Fruit fly (Drosophila melanogaster) whole organism, pupa: Measurements from ENCODE around the gene fzy.

Experiments used
- CG10348 ChIP-seq: fragments of 200-800 bp; sonication (Bioruptor generic); IDR thresholded peaks from 2 replicates; pipeline ENCODE4 v1.3.6; 2022; ENCODE audit warnings: missing biosample characterization, missing genetic modification characterization
- CG12605 ChIP-seq: fragments of 200-800 bp; sonication (Bioruptor generic); IDR thresholded peaks from 2 replicates; pipeline ENCODE4 v1.3.6; 2022; ENCODE audit warnings: missing biosample characterization, missing genetic modification characterization
- CG13204 ChIP-seq: fragments of 200-800 bp; sonication (Bioruptor generic); optimal IDR thresholded peaks from 2 replicates; lab custom pipeline; 2018; ENCODE audit warnings: missing biosample characterization, mild to moderate bottlenecking, missing genetic modification characterization, moderate library complexity
- CG14655 ChIP-seq: fragments of 200-800 bp; sonication (Bioruptor generic); optimal IDR thresholded peaks from 3 replicates; lab custom pipeline; 2017; ENCODE audit warnings: mild to moderate bottlenecking, missing biosample characterization, missing genetic modification reagents, missing genetic modification characterization
- CG15710 ChIP-seq: fragments of 200-800 bp; sonication (Bioruptor generic); optimal IDR thresholded peaks from 2 replicates; lab custom pipeline; 2018; ENCODE audit warnings: missing biosample characterization, mild to moderate bottlenecking, missing genetic modification characterization, moderate library complexity
- CG17806 ChIP-seq: fragments of 200-800 bp; sonication (Bioruptor generic); optimal IDR thresholded peaks from 2 replicates; lab custom pipeline; 2018; ENCODE audit warnings: missing biosample characterization, mild to moderate bottlenecking, missing genetic modification characterization, moderate library complexity
- CG32121 ChIP-seq: fragments of 200-800 bp; sonication (Bioruptor generic); IDR thresholded peaks from 2 replicates; pipeline ENCODE4 v1.3.6; 2022; ENCODE audit warnings: missing biosample characterization, missing genetic modification characterization
- CG34367 ChIP-seq: fragments of 200-800 bp; sonication (Bioruptor generic); optimal IDR thresholded peaks from 2 replicates; lab custom pipeline; 2018; ENCODE audit warnings: missing biosample characterization, mild to moderate bottlenecking, missing genetic modification characterization
- CG4496 ChIP-seq: fragments of 200-800 bp; sonication (Bioruptor generic); IDR thresholded peaks from 3 replicates; pipeline ENCODE4 v1.3.6; 2022; ENCODE audit warnings: missing biosample characterization, missing genetic modification characterization
- CG8159 ChIP-seq: fragments of 200-800 bp; sonication (Bioruptor generic); optimal IDR thresholded peaks from 3 replicates; lab custom pipeline; 2018; ENCODE audit warnings: missing biosample characterization, mild to moderate bottlenecking, missing genetic modification characterization, moderate library complexity
- CG8301 ChIP-seq: fragments of 200-800 bp; sonication (Bioruptor generic); optimal IDR thresholded peaks from 2 replicates; lab custom pipeline; 2018; ENCODE audit warnings: missing biosample characterization, mild to moderate bottlenecking, missing genetic modification characterization
- CG9948 ChIP-seq: fragments of 200-800 bp; sonication (Bioruptor generic); optimal IDR thresholded peaks from 2 replicates; lab custom pipeline; 2018; ENCODE audit warnings: missing biosample characterization, mild to moderate bottlenecking, missing genetic modification characterization, moderate library complexity
- D1 ChIP-seq: fragments of 200-800 bp; sonication (Bioruptor generic); optimal IDR thresholded peaks from 2 replicates; lab custom pipeline; 2018; ENCODE audit warnings: missing biosample characterization, mild to moderate bottlenecking, missing genetic modification characterization, moderate library complexity
- EcR ChIP-seq: fragments of 200-800 bp; sonication (Bioruptor generic); optimal IDR thresholded peaks from 3 replicates; lab custom pipeline; 2019; ENCODE audit warnings: missing biosample characterization, missing genetic modification characterization, mild to moderate bottlenecking, moderate library complexity, missing genetic modification reagents
- Ets98B ChIP-seq: fragments of 200-800 bp; sonication (Bioruptor generic); IDR thresholded peaks from 2 replicates; pipeline ENCODE4 v1.3.6; 2022; ENCODE audit warnings: missing biosample characterization, missing genetic modification characterization
- Pif1A ChIP-seq: fragments of 200-800 bp; sonication (Bioruptor generic); optimal IDR thresholded peaks from 3 replicates; lab custom pipeline; 2016; ENCODE audit warnings: missing biosample characterization, missing genetic modification characterization
- Pif1B ChIP-seq: fragments of 200-800 bp; sonication (Bioruptor generic); optimal IDR thresholded peaks from 3 replicates; lab custom pipeline; 2016; ENCODE audit warnings: missing biosample characterization, missing genetic modification characterization
- Snoo ChIP-seq: fragments of 200-800 bp; sonication (Bioruptor generic); optimal IDR thresholded peaks from 3 replicates; lab custom pipeline; 2017; ENCODE audit warnings: missing biosample characterization, mild to moderate bottlenecking, missing genetic modification characterization, inconsistent platforms
- fd96Ca ChIP-seq: fragments of 200-800 bp; sonication (Bioruptor generic); IDR thresholded peaks from 3 replicates; pipeline ENCODE4 v1.3.6; 2022; ENCODE audit warnings: missing biosample characterization, missing genetic modification characterization
- gl ChIP-seq: fragments of 200-800 bp; sonication (Bioruptor generic); optimal IDR thresholded peaks from 2 replicates; lab custom pipeline; 2018; ENCODE audit warnings: missing biosample characterization, mild to moderate bottlenecking, missing genetic modification characterization
- rn ChIP-seq: fragments of 200-800 bp; sonication (Bioruptor generic); IDR thresholded peaks from 2 replicates; pipeline ENCODE4 v1.3.6; 2022; ENCODE audit warnings: missing biosample characterization, missing genetic modification characterization

Gene fzy

dm6 chr2L:16351805-16352584 is 41.2 kb downstream of the fzy start:
- no peak for TF ChIP-seq fd96Ca (GFP tag; lab: Robert Waterston, UW)
- 0 out of 3 replicates have a peak, but pooled peaks have one; percentile 18 for TF ChIP-seq CG4496 (GFP tag; lab: Robert Waterston, UW)

DNA sequence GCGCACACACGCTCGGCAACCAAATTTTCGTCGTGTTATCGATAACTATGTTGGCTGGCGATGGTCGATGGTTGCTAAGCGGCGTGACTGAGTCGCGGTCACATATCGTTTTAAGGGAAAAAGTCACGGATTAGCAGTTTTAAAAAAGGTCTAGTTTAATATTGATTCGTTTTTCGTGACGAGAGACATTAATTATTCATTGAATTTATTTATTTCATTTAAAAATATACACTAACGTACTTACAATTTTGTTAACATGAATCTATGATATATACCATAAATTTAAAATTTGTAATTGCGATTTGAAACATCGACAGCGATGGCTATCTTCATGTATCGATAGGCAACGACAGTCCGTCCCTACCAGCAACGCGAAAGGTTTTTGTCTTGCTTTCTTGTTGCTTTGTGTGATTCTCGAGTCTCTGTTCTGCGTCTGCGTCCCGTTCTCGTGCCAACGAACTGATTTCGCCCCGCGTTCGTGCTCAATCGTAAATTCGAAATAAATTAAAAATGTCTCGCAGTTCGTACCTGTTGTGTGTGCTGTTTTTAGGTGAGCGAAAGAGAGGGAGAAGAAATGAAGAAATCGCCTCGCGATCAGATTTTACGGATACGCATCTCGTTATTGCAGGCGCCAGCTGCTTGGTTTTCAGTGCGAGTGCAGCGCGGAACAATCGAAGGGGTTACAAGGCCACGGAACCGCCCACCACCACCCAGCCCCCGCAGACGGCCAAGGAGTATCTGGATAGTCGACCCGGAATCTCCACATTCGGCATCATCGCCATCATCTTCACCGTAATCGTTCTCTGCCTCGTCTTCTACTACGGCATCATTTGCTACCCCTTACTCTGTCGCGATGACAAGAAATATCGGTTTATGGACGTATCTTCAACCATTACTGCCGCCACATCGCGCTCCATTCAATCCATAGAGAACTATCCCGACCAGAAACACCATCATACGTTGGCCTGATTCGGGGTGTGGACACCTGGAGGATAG is 42.1 kb downstream of the fzy start, which contains the start of the genes Hyls1, chif and CG4455:
TSS of gene Hyls1 (minus strand) at position 44 of the 996 bp plus-strand sequence.
TSS of gene chif (minus strand) at position 44 of the 996 bp plus-strand sequence.
TSS of gene CG4455 (plus strand) at position 350 of the 996 bp plus-strand sequence.
- TF ChIP-seq rn (GFP tag; lab: Robert Waterston, UW), result no peak
- no peak for TF ChIP-seq CG34367
- peak; percentile 9 for TF ChIP-seq Pif1A (GFP tag; lab: Kevin White, UChicago)
- TF ChIP-seq gl (tag; lab: Kevin White, UChicago), result no peak
- no peak for TF ChIP-seq Ets98B
- TF ChIP-seq CG9948 (tag; lab: Kevin White, UChicago), result no peak
- TF ChIP-seq CG17806 (tag; lab: Kevin White, UChicago), result no peak
- no peak for TF ChIP-seq fd96Ca (GFP tag; lab: Robert Waterston, UW)
- peak; percentile 22 for TF ChIP-seq Snoo (tag; lab: Kevin White, UChicago)
- TF ChIP-seq CG15710 (tag; lab: Kevin White, UChicago), result peak; percentile 25
- TF ChIP-seq Pif1B (GFP tag; lab: Kevin White, UChicago), result no peak
- TF ChIP-seq EcR (GFP tag; lab: Kevin White, UChicago), result peak; percentile 71
- TF ChIP-seq CG32121 (GFP tag; lab: Robert Waterston, UW), result no peak
- peak; percentile 19 for TF ChIP-seq CG8159 (tag; lab: Kevin White, UChicago)
- no peak for TF ChIP-seq CG13204 (GFP tag; lab: Kevin White, UChicago)
- TF ChIP-seq CG14655 (GFP tag; lab: Kevin White, UChicago), result no peak
- 0 out of 2 replicates have a peak, but pooled peaks have one; percentile 8 for TF ChIP-seq CG12605 (GFP tag; lab: Robert Waterston, UW)
- no peak; the same call in 2 of the 3 replicates for TF ChIP-seq CG4496 (GFP tag; lab: Robert Waterston, UW)
- TF ChIP-seq CG8301 (tag; lab: Kevin White, UChicago), result no peak
- TF ChIP-seq CG10348 (GFP tag; lab: Robert Waterston, UW), result no peak
- TF ChIP-seq D1 (tag; lab: Kevin White, UChicago), result no peak

- peak; percentile 13 for TF ChIP-seq EcR (GFP tag; lab: Kevin White, UChicago)
- no peak for TF ChIP-seq CG34367
Observed at dm6 chr2L:16353765-16354164, 43.0 kb downstream of the fzy start.

- TF ChIP-seq Pif1A (GFP tag; lab: Kevin White, UChicago) (no peak), CG12605 (GFP tag; lab: Robert Waterston, UW) (no peak), rn (GFP tag; lab: Robert Waterston, UW) (no peak), CG14655 (GFP tag; lab: Kevin White, UChicago) (no peak), CG17806 (tag; lab: Kevin White, UChicago) (no peak), fd96Ca (GFP tag; lab: Robert Waterston, UW) (no peak), D1 (tag; lab: Kevin White, UChicago) (no peak), EcR (GFP tag; lab: Kevin White, UChicago) (no peak), CG9948 (tag; lab: Kevin White, UChicago) (no peak), gl (tag; lab: Kevin White, UChicago) (no peak), CG34367 (no peak), CG13204 (GFP tag; lab: Kevin White, UChicago) (no peak), CG8159 (tag; lab: Kevin White, UChicago) (no peak), CG4496 (GFP tag; lab: Robert Waterston, UW) (no peak), Pif1B (GFP tag; lab: Kevin White, UChicago) (no peak)
Observed at dm6 chr2L:16356249-16357025, 45.7 kb downstream of the fzy start, which contains the start of gene CaBP1. Gene CaBP1 (minus strand): TSS chr2L:16356735.

DNA sequence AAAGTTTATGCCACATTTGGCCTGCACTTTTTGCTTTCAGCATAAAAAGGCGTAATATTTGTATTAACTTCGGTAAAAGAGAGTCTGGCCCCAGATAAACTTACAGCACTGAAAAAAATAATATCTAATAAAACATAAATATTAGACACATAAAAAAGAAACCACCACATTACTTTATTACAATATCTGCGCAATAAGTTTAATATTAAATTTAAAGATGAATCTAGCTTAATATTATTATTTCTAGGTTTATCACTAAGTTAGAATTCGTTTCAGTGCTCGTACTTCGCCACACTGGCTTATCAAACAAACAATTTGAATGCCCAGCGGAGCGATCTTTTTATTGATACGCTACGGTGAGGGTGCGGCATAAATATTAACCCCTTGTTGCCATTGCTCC is 47.1 kb downstream of the fzy start:
- TF ChIP-seq D1 (tag; lab: Kevin White, UChicago) (no peak), Ets98B (no peak), CG12605 (GFP tag; lab: Robert Waterston, UW) (no peak), CG15710 (tag; lab: Kevin White, UChicago) (peak; percentile 34), CG8159 (tag; lab: Kevin White, UChicago) (peak; percentile 39)
